Fruit fly (Drosophila melanogaster): Measurements from ENCODE around the gene CG14147.

CG14147 gene

dm6 chr3L:10972348-10972747, at the start of gene CG14147:
Gene CG14147, plus strand, starts transcription at chr3L:10972648.
- TF ChIP-seq CG11762 (GFP tag; optimal IDR thresholded peaks at IDR 0.05; ENCODE audit: insufficient read depth) (no peak), Ets21C (GFP tag; optimal IDR thresholded peaks at IDR 0.05) (no peak), Met (GFP tag; optimal IDR thresholded peaks at IDR 0.05) (no peak), Eip78C (GFP tag) (no peak), fkh (GFP tag; optimal IDR thresholded peaks at IDR 0.05) (no peak), CG6854 (GFP tag; optimal IDR thresholded peaks at IDR 0.05) (no peak), Eip93F (GFP tag; optimal IDR thresholded peaks at IDR 0.05) (no peak), CG6163 (GFP tag; IDR thresholded peaks at IDR 0.05) (no peak), topi (GFP tag; optimal IDR thresholded peaks at IDR 0.05) (no peak), Hr38 (GFP tag; optimal IDR thresholded peaks at IDR 0.05) (no peak), lz (GFP tag; optimal IDR thresholded peaks at IDR 0.05) (no peak), CG6808 (GFP tag; optimal IDR thresholded peaks at IDR 0.05) (no peak), net (GFP tag; optimal IDR thresholded peaks at IDR 0.05) (no peak), Hr4 (GFP tag; optimal IDR thresholded peaks at IDR 0.05) (no peak), CG11294 (GFP tag; IDR thresholded peaks at IDR 0.05) (no peak), CG8119 (GFP tag; IDR thresholded peaks at IDR 0.05) (no peak)

dm6 chr3L:10922973-10923372, 49.5 kb upstream of the CG14147 start:
- no peak for TF ChIP-seq pdm3 (GFP tag; optimal IDR thresholded peaks at IDR 0.05)
- TF ChIP-seq Eip78C (GFP tag), result peak; percentile 88
- TF ChIP-seq net (GFP tag; optimal IDR thresholded peaks at IDR 0.05), result peak; percentile 14
- TF ChIP-seq Ets21C (GFP tag; optimal IDR thresholded peaks at IDR 0.05), result no peak
- no peak for TF ChIP-seq CG7368 (GFP tag; optimal IDR thresholded peaks at IDR 0.05)
- TF ChIP-seq dac (GFP tag; optimal IDR thresholded peaks at IDR 0.05), result no peak
- TF ChIP-seq topi (GFP tag; optimal IDR thresholded peaks at IDR 0.05), result no peak
- TF ChIP-seq CG11762 (GFP tag; optimal IDR thresholded peaks at IDR 0.05; ENCODE audit: insufficient read depth), result no peak
- no peak for TF ChIP-seq Sox15 (GFP tag; optimal IDR thresholded peaks at IDR 0.05)
- peak; percentile 16 for TF ChIP-seq CG6792 (GFP tag; optimal IDR thresholded peaks at IDR 0.05)
- peak; percentile 51 for TF ChIP-seq OdsH (GFP tag; optimal IDR thresholded peaks at IDR 0.05)
- peak; percentile 68 for TF ChIP-seq CG15336 (GFP tag; IDR thresholded peaks at IDR 0.05)
- TF ChIP-seq esn (GFP tag; optimal IDR thresholded peaks at IDR 0.05), result no peak
- no peak for TF ChIP-seq CG6163 (GFP tag; IDR thresholded peaks at IDR 0.05)
- peak; percentile 45 for TF ChIP-seq CG34406 (GFP tag; optimal IDR thresholded peaks at IDR 0.05)
- peak; percentile 56 for TF ChIP-seq CG4318 (GFP tag; optimal IDR thresholded peaks at IDR 0.05)
- TF ChIP-seq lz (GFP tag; optimal IDR thresholded peaks at IDR 0.05), result no peak
- TF ChIP-seq CG11902 (GFP tag; optimal IDR thresholded peaks at IDR 0.05), result no peak
- peak; percentile 30 for TF ChIP-seq acj6 (GFP tag; optimal IDR thresholded peaks at IDR 0.05)
- no peak for TF ChIP-seq Hr39 (GFP tag; optimal IDR thresholded peaks at IDR 0.05)
- TF ChIP-seq Blimp-1 (GFP tag; optimal IDR thresholded peaks at IDR 0.05), result no peak
- peak; percentile 49 for TF ChIP-seq achi (GFP tag; optimal IDR thresholded peaks at IDR 0.05)
- peak; percentile 85 for TF ChIP-seq dsx (GFP tag; optimal IDR thresholded peaks at IDR 0.05; ENCODE audit: poor library complexity, severe bottlenecking)
- TF ChIP-seq fd59A (GFP tag; optimal IDR thresholded peaks at IDR 0.05), result peak; percentile 50
- TF ChIP-seq CG10631 (GFP tag; optimal IDR thresholded peaks at IDR 0.05), result peak; percentile 77
- no peak for TF ChIP-seq svp (GFP tag)
- peak; percentile 3 for TF ChIP-seq CG16779 (tag; optimal IDR thresholded peaks at IDR 0.05)
- TF ChIP-seq cyc (GFP tag; optimal IDR thresholded peaks at IDR 0.05), result no peak
- TF ChIP-seq CG31627 (GFP tag; optimal IDR thresholded peaks at IDR 0.05), result no peak
- TF ChIP-seq salr (GFP tag; optimal IDR thresholded peaks at IDR 0.05), result peak in 1 of 2 experiments; percentile 46
- peak; percentile 21 for TF ChIP-seq CG1621 (tag; optimal IDR thresholded peaks at IDR 0.05)
- no peak for TF ChIP-seq CG3919 (GFP tag; optimal IDR thresholded peaks at IDR 0.05)
- TF ChIP-seq CG8632 (GFP tag; optimal IDR thresholded peaks at IDR 0.05), result peak; percentile 31
- TF ChIP-seq CG6276 (GFP tag; optimal IDR thresholded peaks at IDR 0.05), result peak; percentile 30
- no peak for TF ChIP-seq Gug (GFP tag; IDR thresholded peaks at IDR 0.05)
- no peak for TF ChIP-seq Hr38 (GFP tag; optimal IDR thresholded peaks at IDR 0.05)
- no peak for TF ChIP-seq vri (GFP tag; optimal IDR thresholded peaks at IDR 0.05)
- peak; percentile 74 to 79 for TF ChIP-seq ss (GFP tag; optimal IDR thresholded peaks at IDR 0.05)
- no peak for TF ChIP-seq Smox (GFP tag; optimal IDR thresholded peaks at IDR 0.05)
- no peak for TF ChIP-seq Sox14 (GFP tag; optimal IDR thresholded peaks at IDR 0.05)
- peak; percentile 86 for TF ChIP-seq Ets96B (tag; optimal IDR thresholded peaks at IDR 0.05)
- no peak for TF ChIP-seq CG8319 (GFP tag; optimal IDR thresholded peaks at IDR 0.05)

Measured in whole organism, prepupa.